Worm (Caenorhabditis elegans): Measurements from ENCODE around the gene C25F6.1.
A peak's percentile ranks its signal among the peaks of the same experiment; 100 is the strongest.

Gene C25F6.1

DNA sequence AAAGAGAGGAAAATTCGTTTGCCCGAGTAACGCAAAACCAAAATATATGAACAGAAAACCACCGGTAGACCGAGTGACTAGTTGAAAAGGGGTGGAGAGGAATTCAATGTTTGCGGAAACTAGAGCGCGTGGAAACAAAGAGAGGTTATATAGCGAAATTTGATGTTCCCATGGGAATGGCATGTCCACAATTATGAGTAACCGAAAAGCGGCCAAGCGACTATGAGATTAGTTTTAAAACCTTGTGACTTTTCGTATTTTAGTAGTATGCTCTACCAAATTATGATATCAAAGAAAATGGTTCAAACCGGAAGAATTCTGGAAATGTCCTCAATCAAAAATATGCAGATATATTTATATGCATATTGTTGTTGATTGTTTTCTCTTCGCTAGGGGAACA, 26.4 kb downstream of the C25F6.1 start (continued):
- TF ChIP-seq rcor-1 (GFP tag; IDR thresholded peaks at IDR 0.05) = no peak
- TF ChIP-seq fkh-3 (tag; optimal IDR thresholded peaks at IDR 0.05) = no peak
- TF ChIP-seq B0019.2 (GFP tag; conservative IDR thresholded peaks at IDR 0.05) = no peak
- TF ChIP-seq F52B5.7 (tag; optimal IDR thresholded peaks at IDR 0.05) = no peak
- TF ChIP-seq ztf-6 (GFP tag; IDR thresholded peaks at IDR 0.05) = no peak

DNA sequence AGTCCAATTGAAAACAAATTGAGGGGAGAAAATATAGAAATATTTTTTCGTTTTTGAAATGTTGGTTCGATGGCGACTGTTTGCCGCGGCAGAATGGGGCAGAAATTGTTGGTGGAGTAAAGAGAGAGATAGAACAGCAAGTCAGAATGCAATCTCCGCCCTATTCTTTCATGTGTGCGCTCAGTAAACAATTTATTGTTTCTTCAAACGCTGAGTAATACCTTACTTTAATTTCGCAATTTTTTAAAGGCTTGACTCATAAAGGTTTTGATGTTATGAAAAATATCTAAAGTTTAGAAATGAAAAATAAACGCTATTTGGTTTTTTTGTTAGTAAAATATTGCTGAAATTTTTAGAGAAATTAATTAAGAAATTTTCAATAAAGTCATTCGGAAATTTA, 28.1 kb downstream of the C25F6.1 start:
- no peak for TF ChIP-seq hsf-1 (GFP tag; IDR thresholded peaks at IDR 0.05)
- peak; percentile 32; the same call in 1 of the 2 replicates for TF ChIP-seq cebp-1 (GFP tag; IDR thresholded peaks at IDR 0.05)
- peak; percentile 72 for TF ChIP-seq cebp-1 (tag; optimal IDR thresholded peaks at IDR 0.05)

DNA sequence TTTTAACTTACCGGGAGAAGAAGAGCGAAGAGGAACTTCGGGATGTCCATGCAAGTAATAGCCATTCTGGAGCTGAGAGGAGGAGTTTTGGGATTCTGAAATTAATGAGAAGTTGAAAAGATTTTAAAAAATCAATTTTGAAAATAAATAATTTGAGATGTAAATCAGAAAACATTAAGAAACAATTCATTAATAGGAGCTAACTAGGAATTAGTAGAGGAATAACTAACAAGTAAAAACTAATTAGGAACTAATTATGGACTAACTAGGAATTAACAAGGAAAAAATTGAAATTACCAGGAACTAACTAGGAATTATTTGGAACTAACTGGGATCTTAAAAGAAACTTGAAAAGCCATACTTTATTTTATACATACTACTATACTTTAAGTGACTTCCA, 28.7 kb downstream of the C25F6.1 start, which contains the start of gene T23F2.4:
TSS of gene T23F2.4 (minus strand) at position 101 of the 400 bp plus-strand sequence.
- no peak for TF ChIP-seq nhr-80 (tag; optimal IDR thresholded peaks at IDR 0.05)
- TF ChIP-seq B0019.2 (GFP tag; conservative IDR thresholded peaks at IDR 0.05) = no peak
- no peak for TF ChIP-seq cebp-1 (GFP tag; IDR thresholded peaks at IDR 0.05)
- no peak for TF ChIP-seq cebp-1 (tag; optimal IDR thresholded peaks at IDR 0.05)
- no peak for TF ChIP-seq bed-2 (GFP tag; IDR thresholded peaks at IDR 0.05)

DNA sequence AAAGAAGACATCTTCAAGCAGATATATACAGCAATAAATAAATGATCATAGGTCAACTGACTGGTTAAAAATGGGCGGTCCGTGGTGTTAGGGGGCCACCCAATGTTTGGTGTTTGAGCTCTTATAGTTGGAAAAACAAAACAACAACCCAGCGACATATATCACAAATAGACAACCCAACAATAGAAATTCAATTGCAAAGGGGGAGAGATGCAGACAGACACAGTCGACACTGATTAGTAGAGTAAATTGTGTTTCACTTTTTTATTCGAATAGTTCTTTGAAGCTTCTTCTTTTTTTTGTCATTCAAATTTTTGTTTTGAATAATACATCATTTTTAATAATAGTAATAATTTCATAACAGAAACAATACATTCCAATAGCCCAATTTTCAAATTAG, 29.2 kb downstream of the C25F6.1 start:
- TF ChIP-seq snpc-1.3 (tag; optimal IDR thresholded peaks at IDR 0.05; ENCODE audit: insufficient read depth) = no peak
- TF ChIP-seq ccch-3 (GFP tag; optimal IDR thresholded peaks at IDR 0.05) = no peak
- no peak for TF ChIP-seq cebp-1 (GFP tag; IDR thresholded peaks at IDR 0.05)
- no peak for TF ChIP-seq cebp-1 (tag; optimal IDR thresholded peaks at IDR 0.05)
- no peak for TF ChIP-seq ekl-4 (GFP tag; IDR thresholded peaks at IDR 0.05)
- TF ChIP-seq mel-28 (tag; optimal IDR thresholded peaks at IDR 0.05; ENCODE audit: borderline replicate concordance) = no peak
- TF ChIP-seq atf-7 (tag; optimal IDR thresholded peaks at IDR 0.05) = no peak
- TF ChIP-seq rec-8 (tag; optimal IDR thresholded peaks at IDR 0.05) = no peak
- TF ChIP-seq tbx-9 (tag; optimal IDR thresholded peaks at IDR 0.05; ENCODE audit: borderline replicate concordance) = no peak
- no peak for TF ChIP-seq nhr-90 (tag; optimal IDR thresholded peaks at IDR 0.05)
- TF ChIP-seq madf-8 (GFP tag; conservative IDR thresholded peaks at IDR 0.05) = no peak
- no peak for TF ChIP-seq lir-1 (GFP tag; conservative IDR thresholded peaks at IDR 0.05)
- no peak for TF ChIP-seq rpc-1 (optimal IDR thresholded peaks at IDR 0.05)
- TF ChIP-seq rpc-1 (tag; optimal IDR thresholded peaks at IDR 0.05) = no peak
- no peak for TF ChIP-seq K12H6.12 (tag; optimal IDR thresholded peaks at IDR 0.05)

DNA sequence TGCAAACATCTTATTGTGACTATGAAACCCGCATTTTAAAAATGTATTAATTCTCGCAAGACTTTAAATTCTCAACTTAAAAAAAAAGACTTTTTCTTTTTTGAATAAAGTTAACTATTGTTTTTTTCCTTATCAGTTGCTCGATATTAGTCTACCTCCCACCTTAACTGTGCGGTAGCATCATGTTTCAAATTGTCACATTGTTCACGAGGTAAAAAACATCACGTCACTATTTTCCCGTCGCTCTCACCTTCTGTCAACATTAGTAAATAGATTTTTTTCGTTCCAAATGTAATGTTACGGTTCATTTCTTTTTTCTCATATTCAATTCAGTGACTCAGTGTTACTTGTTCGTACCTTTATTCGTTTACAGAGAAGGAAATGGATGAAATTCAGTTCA, 30.1 kb downstream of the C25F6.1 start:
- TF ChIP-seq dpl-1 (GFP tag; optimal IDR thresholded peaks at IDR 0.05) = no peak

DNA sequence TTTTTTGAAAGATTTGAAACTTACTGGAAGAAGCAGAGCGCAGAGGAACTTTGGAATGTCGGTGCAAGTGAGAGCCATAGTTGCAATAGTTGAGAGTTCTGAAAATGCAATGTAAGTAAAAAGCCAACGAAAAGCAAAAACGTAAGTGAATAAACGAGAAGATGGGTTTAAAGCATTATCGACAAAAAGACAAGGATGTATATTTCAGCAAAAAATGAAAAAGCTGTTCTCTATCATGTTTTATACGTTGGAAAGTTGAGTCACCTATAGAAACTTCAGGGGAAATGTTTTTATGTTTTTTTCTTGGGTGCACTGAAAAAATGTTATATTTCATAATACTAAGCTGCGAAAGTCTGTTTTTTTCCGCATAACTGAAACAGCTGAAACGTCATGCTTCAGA, 30.8 kb downstream of the C25F6.1 start, which contains the start of gene T23F2.5:
TSS of gene T23F2.5 (minus strand) at position 101 of the 400 bp plus-strand sequence.
- no peak for TF ChIP-seq cebp-1 (GFP tag; IDR thresholded peaks at IDR 0.05)
- peak; percentile 39 for TF ChIP-seq cebp-1 (tag; optimal IDR thresholded peaks at IDR 0.05)
- TF ChIP-seq snpc-3.4 (tag; optimal IDR thresholded peaks at IDR 0.05) = no peak

DNA sequence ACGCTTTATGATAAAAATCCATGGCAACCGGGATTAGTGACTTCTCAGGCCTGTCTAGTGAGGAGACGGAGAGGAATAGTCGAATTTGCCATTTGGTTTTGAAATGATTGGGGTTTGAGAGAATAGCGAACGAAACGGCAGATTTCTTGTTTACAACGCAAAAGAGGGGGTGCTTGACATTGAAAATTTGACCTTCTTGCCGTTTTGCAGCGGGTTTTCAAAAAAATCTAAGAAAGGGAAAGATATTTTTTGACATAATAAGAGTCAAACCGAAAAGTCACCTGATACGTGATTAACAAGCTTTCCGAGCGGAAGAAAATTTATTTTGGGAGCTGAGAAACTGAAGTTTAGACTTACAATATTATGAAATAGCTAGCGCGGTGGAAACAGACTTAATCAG, 31.6 kb downstream of the C25F6.1 start:
- TF ChIP-seq hlh-12 (tag; optimal IDR thresholded peaks at IDR 0.05) = no peak
- no peak for TF ChIP-seq cebp-1 (GFP tag; IDR thresholded peaks at IDR 0.05)
- peak; percentile 21 for TF ChIP-seq cebp-1 (tag; optimal IDR thresholded peaks at IDR 0.05)

DNA sequence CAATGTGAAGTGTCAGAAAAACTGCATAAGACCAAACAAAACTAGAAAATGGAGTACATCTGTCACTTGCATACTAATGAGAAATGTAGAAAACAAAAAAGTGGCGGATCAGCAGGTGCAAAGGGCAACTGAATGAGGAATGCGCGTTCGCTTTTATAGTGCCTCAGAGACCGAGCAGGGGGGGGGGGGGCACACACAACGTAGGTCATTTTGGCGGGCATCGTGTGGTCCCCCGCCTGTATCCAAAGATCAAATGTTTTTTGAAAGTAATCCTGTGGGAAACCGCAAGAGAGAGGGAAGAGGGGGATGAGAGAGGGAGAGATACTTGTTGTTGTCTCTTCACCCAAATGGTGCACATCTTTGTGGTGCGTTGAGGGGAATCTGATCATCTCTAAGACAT, 32.1 kb downstream of the C25F6.1 start:
- TF ChIP-seq madf-3 (GFP tag; IDR thresholded peaks at IDR 0.05) (0 out of 2 replicates have a peak, but pooled peaks have one; percentile 20), nhr-27 (tag; optimal IDR thresholded peaks at IDR 0.05) (no peak), let-607 (tag; optimal IDR thresholded peaks at IDR 0.05) (no peak), madf-8 (GFP tag; conservative IDR thresholded peaks at IDR 0.05) (0 out of 2 replicates have a peak, but pooled peaks have one; percentile 21), mel-28 (tag; optimal IDR thresholded peaks at IDR 0.05; ENCODE audit: borderline replicate concordance) (no peak), nfya-1 (tag; optimal IDR thresholded peaks at IDR 0.05; ENCODE audit: borderline replicate concordance, insufficient read depth) (no peak), Y53G8AR.9 (GFP tag; conservative IDR thresholded peaks at IDR 0.05) (no peak), madf-6 (GFP tag; IDR thresholded peaks at IDR 0.05) (peak; percentile 71), B0035.1 (tag; optimal IDR thresholded peaks at IDR 0.05) (no peak), Y79H2A.3 (GFP tag; conservative IDR thresholded peaks at IDR 0.05) (no peak), lin-54 (GFP tag; optimal IDR thresholded peaks at IDR 0.05) (no peak), aptf-3 (GFP tag; IDR thresholded peaks at IDR 0.05) (peak; percentile 93)

Data from whole organism, young adult.